Worm (Caenorhabditis elegans) whole organism, L4/young adult: ENCODE results near the gene kin-34.

Experiments used
- W03F9.2 ChIP-seq: fragments of 150-350 bp; optimal IDR thresholded peaks from 2 replicates; lab custom pipeline; 2014; ENCODE audit warnings: missing biosample characterization, missing genetic modification characterization
- dao-5 ChIP-seq: sonication (generic microtip); optimal IDR thresholded peaks from 2 replicates; lab custom pipeline; 2016; ENCODE audit warnings: missing genotype, missing genetic modification characterization, moderate library complexity, missing compliant biosample characterization
- him-1 ChIP-seq: sonication (generic microtip); optimal IDR thresholded peaks from 2 replicates; lab custom pipeline; 2016; ENCODE audit warnings: missing genotype, missing genetic modification reagents, missing genetic modification characterization, missing compliant biosample characterization

- TF ChIP-seq him-1 (tag; lab: Kevin White, UChicago), result no peak
- TF ChIP-seq dao-5, result no peak
- no peak for TF ChIP-seq W03F9.2 (tag; lab: Kevin White, UChicago)
Measured at ce11 chrV:272837-273236, 26.8 kb upstream of the kin-34 start, which contains the start of gene nlp-70.
